Worm (Caenorhabditis elegans) whole organism, L4 larva: ENCODE measurements around the gene R105.1.

Experiments
- D1046.2 ChIP-seq: fragments of 200-800 bp; sonication (Bioruptor generic); IDR thresholded peaks from 2 replicates; pipeline ENCODE4 v1.3.6; 2022; ENCODE audit warnings: missing genetic modification characterization, missing compliant biosample characterization
- F10B5.3 ChIP-seq: sonication (generic microtip); optimal IDR thresholded peaks from 2 replicates; lab custom pipeline; 2016; ENCODE audit warnings: mild to moderate bottlenecking, missing genetic modification characterization, missing compliant biosample characterization
- F26F4.8 ChIP-seq: fragments of 200-800 bp; sonication (Bioruptor generic); conservative IDR thresholded peaks from 2 replicates; pipeline ENCODE4 v1.3.6; 2022; ENCODE audit warnings: missing genetic modification characterization, missing compliant biosample characterization
- F44E2.7 ChIP-seq: fragments of 200-800 bp; sonication (Bioruptor generic); IDR thresholded peaks from 2 replicates; pipeline ENCODE4 v2.1.2; 2022; ENCODE audit warnings: missing genetic modification characterization, missing compliant biosample characterization
- F49E8.2 ChIP-seq: sonication (generic microtip); optimal IDR thresholded peaks from 2 replicates; lab custom pipeline; 2016; ENCODE audit warnings: missing compliant biosample characterization, mild to moderate bottlenecking, missing genetic modification characterization, borderline replicate concordance
- T20F7.1 ChIP-seq: fragments of 200-800 bp; sonication (Bioruptor generic); optimal IDR thresholded peaks from 2 replicates; lab custom pipeline; 2018; ENCODE audit warnings: mild to moderate bottlenecking, missing genetic modification characterization, missing compliant biosample characterization
- T26A8.4 ChIP-seq: fragments of 200-800 bp; sonication (Bioruptor generic); IDR thresholded peaks from 2 replicates; pipeline ENCODE4 v1.3.6; 2022; ENCODE audit warnings: missing genetic modification characterization, missing compliant biosample characterization
- Y48G9A.11 ChIP-seq: fragments of 200-800 bp; sonication (Bioruptor generic); IDR thresholded peaks from 2 replicates; pipeline ENCODE4 v1.3.6; 2022; ENCODE audit warnings: missing genetic modification reagents, missing genetic modification characterization, missing compliant biosample characterization
- ZK337.2 ChIP-seq: fragments of 200-800 bp; sonication (Bioruptor generic); IDR thresholded peaks from 2 replicates; pipeline ENCODE4 v1.3.6; 2022; ENCODE audit warnings: missing genetic modification reagents, missing genetic modification characterization, missing compliant biosample characterization
- ZK546.5 ChIP-seq, 2 experiments: sonication (generic microtip); optimal IDR thresholded peaks; 2 replicates each; lab custom pipeline; 2017; ENCODE audit warnings: missing biosample characterization in 2 of 2, missing genetic modification characterization in 2 of 2
- aly-2 ChIP-seq: sonication (generic microtip); optimal IDR thresholded peaks from 2 replicates; lab custom pipeline; 2018; ENCODE audit warnings: missing biosample characterization, missing genetic modification characterization
- ama-1 ChIP-seq: fragments of 150-350 bp; optimal IDR thresholded peaks from 2 replicates; lab custom pipeline; 2014; ENCODE audit warnings: inconsistent platforms, mixed read lengths
- ceh-20 ChIP-seq: fragments of 200-800 bp; sonication (Bioruptor generic); IDR thresholded peaks from 2 replicates; pipeline ENCODE4 v1.3.6; 2022; ENCODE audit warnings: missing genetic modification reagents, missing genetic modification characterization, missing compliant biosample characterization
- ceh-44 ChIP-seq: fragments of 200-800 bp; sonication (Bioruptor generic); IDR thresholded peaks from 2 replicates; pipeline ENCODE4 v1.3.6; 2022; ENCODE audit warnings: missing genetic modification reagents, missing genetic modification characterization, missing compliant biosample characterization
- ceh-62 ChIP-seq: sonication (generic microtip); optimal IDR thresholded peaks from 2 replicates; lab custom pipeline; 2017; ENCODE audit warnings: missing biosample characterization, missing genetic modification characterization
- daf-16 ChIP-seq, 3 experiments: sonication (generic microtip); optimal IDR thresholded peaks; 2 replicates each; lab custom pipeline; 2016 to 2017; ENCODE audit warnings: missing genetic modification characterization in 3 of 3, missing genetic modification reagents in 3 of 3, mild to moderate bottlenecking in 2 of 3, missing compliant biosample characterization in 2 of 3, missing biosample characterization in 1 of 3, moderate library complexity in 1 of 3
- dmd-9 ChIP-seq: fragments of 200-800 bp; sonication (Bioruptor generic); IDR thresholded peaks from 2 replicates; pipeline ENCODE4 v1.3.6; 2022; ENCODE audit warnings: missing genetic modification reagents, missing genetic modification characterization, missing compliant biosample characterization
- dpl-1 ChIP-seq: fragments of 150-350 bp; optimal IDR thresholded peaks from 2 replicates; lab custom pipeline; 2014; ENCODE audit warnings: missing biosample characterization, missing genetic modification reagents, missing genetic modification characterization
- dve-1 ChIP-seq: sonication (generic microtip); optimal IDR thresholded peaks from 2 replicates; lab custom pipeline; 2017; ENCODE audit warnings: antibody characterized with exemption, mild to moderate bottlenecking, missing genetic modification characterization, missing compliant biosample characterization; ENCODE audit not compliant: insufficient read depth
- egl-43 ChIP-seq: fragments of 200-800 bp; sonication (Bioruptor generic); IDR thresholded peaks from 2 replicates; pipeline ENCODE4 v1.3.6; 2022; ENCODE audit warnings: missing genetic modification reagents, missing genetic modification characterization, missing compliant biosample characterization
- gei-8 ChIP-seq: fragments of 200-800 bp; sonication (Bioruptor generic); optimal IDR thresholded peaks from 2 replicates; lab custom pipeline; 2018; ENCODE audit warnings: mild to moderate bottlenecking, missing genetic modification characterization, missing compliant biosample characterization
- hif-1 ChIP-seq, 2 experiments: sonication (generic microtip); optimal IDR thresholded peaks; 2 replicates each; lab custom pipeline; 2016 to 2017; ENCODE audit warnings: missing compliant biosample characterization in 2 of 2, missing genetic modification characterization in 2 of 2, missing genetic modification reagents in 2 of 2, missing genotype in 2 of 2, mild to moderate bottlenecking in 1 of 2
- jun-1 ChIP-seq: fragments of 150-350 bp; optimal IDR thresholded peaks from 2 replicates; lab custom pipeline; 2014; ENCODE audit warnings: missing biosample characterization, missing genetic modification reagents, missing genetic modification characterization
- lim-7 ChIP-seq: fragments of 200-800 bp; sonication (Bioruptor generic); IDR thresholded peaks from 2 replicates; pipeline ENCODE4 v1.3.6; 2022; ENCODE audit warnings: missing genetic modification characterization, missing compliant biosample characterization
- lin-13 ChIP-seq: fragments of 150-350 bp; optimal IDR thresholded peaks from 2 replicates; lab custom pipeline; 2014; ENCODE audit warnings: missing biosample characterization, missing genetic modification reagents, missing genetic modification characterization
- lin-38 ChIP-seq: fragments of 200-800 bp; sonication (Bioruptor generic); IDR thresholded peaks from 2 replicates; pipeline ENCODE4 v1.3.6; 2022; ENCODE audit warnings: missing genetic modification reagents, missing genetic modification characterization, missing compliant biosample characterization
- madf-5 ChIP-seq, 2 experiments: fragments of 200-800 bp; sonication (Bioruptor generic); IDR thresholded peaks; 2 replicates each; pipeline ENCODE4 v1.3.6; 2022; ENCODE audit warnings: missing compliant biosample characterization in 2 of 2, missing genetic modification characterization in 2 of 2
- madf-9 ChIP-seq: fragments of 200-800 bp; sonication (Bioruptor generic); conservative IDR thresholded peaks from 2 replicates; pipeline ENCODE4 v1.3.6; 2022; ENCODE audit warnings: missing genetic modification reagents, missing genetic modification characterization, missing compliant biosample characterization
- nhr-11 ChIP-seq: fragments of 150-350 bp; optimal IDR thresholded peaks from 2 replicates; lab custom pipeline; 2014; ENCODE audit warnings: missing biosample characterization, missing genetic modification characterization
- nhr-6 ChIP-seq: fragments of 150-350 bp; optimal IDR thresholded peaks from 2 replicates; lab custom pipeline; 2014; ENCODE audit warnings: missing biosample characterization, missing genetic modification characterization
- pqm-1 ChIP-seq: sonication (generic microtip); optimal IDR thresholded peaks from 2 replicates; lab custom pipeline; 2017; ENCODE audit warnings: missing biosample characterization, missing genetic modification characterization
- rbr-2 ChIP-seq: sonication (generic microtip); optimal IDR thresholded peaks from 2 replicates; lab custom pipeline; 2016; ENCODE audit warnings: missing genotype, missing genetic modification characterization, missing compliant biosample characterization
- set-16 ChIP-seq: fragments of 200-800 bp; sonication (Bioruptor generic); IDR thresholded peaks from 2 replicates; pipeline ENCODE4 v1.3.6; 2022; ENCODE audit warnings: missing genetic modification reagents, missing genetic modification characterization, missing compliant biosample characterization
- snpc-1.2 ChIP-seq: fragments of 200-800 bp; sonication (Bioruptor generic); IDR thresholded peaks from 2 replicates; pipeline ENCODE4 v1.3.6; 2022; ENCODE audit warnings: missing genetic modification reagents, missing genetic modification characterization, missing compliant biosample characterization
- snpc-4 ChIP-seq: fragments of 150-350 bp; optimal IDR thresholded peaks from 2 replicates; lab custom pipeline; 2014; ENCODE audit warnings: missing biosample characterization, missing genetic modification characterization
- tag-97 ChIP-seq: fragments of 200-800 bp; sonication (Bioruptor generic); IDR thresholded peaks from 2 replicates; pipeline ENCODE4 v1.3.6; 2022; ENCODE audit warnings: missing genetic modification characterization, missing compliant biosample characterization
- tra-1 ChIP-seq: fragments of 200-800 bp; sonication (Bioruptor generic); IDR thresholded peaks from 2 replicates; pipeline ENCODE4 v1.3.6; 2022; ENCODE audit warnings: missing genetic modification reagents, missing genetic modification characterization, missing compliant biosample characterization
- vab-7 ChIP-seq: fragments of 200-800 bp; sonication (Bioruptor generic); IDR thresholded peaks from 2 replicates; pipeline ENCODE4 v1.3.6; 2022; ENCODE audit warnings: missing genetic modification reagents, missing genetic modification characterization, missing compliant biosample characterization

R105.1 gene

DNA sequence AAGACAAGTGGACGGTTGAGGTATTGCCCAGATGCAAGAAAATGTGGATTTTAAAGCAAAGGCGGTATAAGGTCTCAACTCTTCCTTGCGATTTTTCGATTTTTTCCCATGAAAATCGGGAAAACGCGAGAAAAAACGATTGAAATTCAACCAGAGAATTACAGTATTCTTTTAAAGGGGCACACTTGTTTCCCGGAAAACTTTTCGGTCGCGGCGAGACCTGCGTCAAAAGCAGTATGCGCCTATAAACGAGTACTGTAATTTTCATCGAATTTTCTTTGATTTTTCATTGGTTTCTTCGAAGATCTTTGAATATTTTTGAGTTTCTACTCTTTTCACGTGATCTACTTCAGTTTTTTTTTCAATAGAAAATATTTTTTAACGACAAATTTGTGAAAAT is 20.2 kb downstream of the R105.1 start (continued):
- TF ChIP-seq nhr-11, result no peak
- TF ChIP-seq dpl-1, result no peak
- no peak for TF ChIP-seq madf-9 (GFP tag; lab: Robert Waterston, UW)
- TF ChIP-seq snpc-1.2 (GFP tag; lab: Robert Waterston, UW), result peak; percentile 80
- no peak for TF ChIP-seq ceh-62 (tag; lab: Kevin White, UChicago)
- no peak for TF ChIP-seq aly-2 (tag; lab: Kevin White, UChicago)
- no peak for TF ChIP-seq gei-8 (GFP tag; lab: Kevin White, UChicago)
- no peak for TF ChIP-seq ZK546.5 (tag; optimal IDR thresholded peaks at IDR 0.05; lab: Kevin White, UChicago)
- TF ChIP-seq tag-97, result no peak

DNA sequence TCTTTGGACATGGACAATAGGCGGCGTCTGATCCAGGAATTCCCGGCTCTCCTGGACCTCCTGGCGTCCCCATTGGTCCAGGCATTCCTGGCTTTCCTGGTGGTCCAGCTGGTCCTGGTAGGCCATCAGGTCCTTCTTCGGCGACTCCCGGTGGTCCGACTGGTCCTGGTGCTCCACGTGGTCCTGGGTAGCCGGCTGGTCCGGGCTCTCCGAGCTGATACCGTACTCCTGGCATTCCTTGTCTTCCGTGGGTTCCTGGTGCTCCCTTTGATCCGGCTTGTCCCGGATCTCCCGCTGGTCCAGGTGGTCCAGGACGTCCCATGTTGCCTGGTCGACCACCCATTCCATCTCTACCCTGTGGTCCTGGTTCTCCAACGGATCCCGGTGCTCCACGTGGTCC is 22.5 kb downstream of the R105.1 start:
- TF ChIP-seq hif-1 (tag; optimal IDR thresholded peaks at IDR 0.05; lab: Kevin White, UChicago) (no peak), lin-13 (no peak), snpc-4 (tag; lab: Kevin White, UChicago) (no peak), madf-5 (GFP tag; IDR thresholded peaks at IDR 0.05; lab: Robert Waterston, UW) (0 out of 4 replicates have a peak, but pooled peaks of 1 of the 2 experiments have one; percentile 66), jun-1 (tag; lab: Kevin White, UChicago) (no peak), ceh-44 (GFP tag; lab: Robert Waterston, UW) (no peak), ceh-62 (tag; lab: Kevin White, UChicago) (no peak), F10B5.3 (tag; lab: Kevin White, UChicago) (no peak), dmd-9 (no peak), vab-7 (GFP tag; lab: Robert Waterston, UW) (no peak; the same call in 1 of the 2 replicates), lim-7 (0 out of 2 replicates have a peak, but pooled peaks have one; percentile 38), F26F4.8 (0 out of 2 replicates have a peak, but pooled peaks have one; percentile 45), set-16 (GFP tag; lab: Robert Waterston, UW) (peak; percentile 98), F44E2.7 (GFP tag; lab: Robert Waterston, UW) (0 out of 2 replicates have a peak, but pooled peaks have one; percentile 16)
- TF ChIP-seq, all 104 proteins: peak for 5

DNA sequence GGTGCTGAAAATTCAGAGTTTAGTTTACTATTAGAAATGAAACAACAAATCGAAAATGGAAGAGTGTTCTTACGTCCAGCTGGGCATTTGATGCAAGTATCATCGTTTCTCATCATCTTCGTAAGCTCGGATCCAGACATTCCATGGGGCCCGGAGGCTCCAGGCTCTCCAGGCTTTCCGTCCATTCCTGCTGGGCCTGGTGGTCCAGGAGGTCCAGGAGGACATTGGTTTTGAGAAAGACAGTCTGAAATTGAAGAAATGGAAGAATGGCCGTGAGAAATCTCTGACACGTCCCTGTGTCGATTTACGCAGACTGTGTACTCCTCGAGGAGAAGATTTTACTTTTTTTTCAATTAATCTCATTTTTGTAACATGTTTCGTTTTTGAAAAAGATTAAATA is 22.9 kb downstream of the R105.1 start:
- TF ChIP-seq Y48G9A.11 (GFP tag; lab: Robert Waterston, UW) (no peak), ZK337.2 (GFP tag; lab: Robert Waterston, UW) (no peak), pqm-1 (tag; lab: Kevin White, UChicago) (no peak), ceh-20 (GFP tag; lab: Robert Waterston, UW) (no peak), nhr-6 (tag; lab: Kevin White, UChicago) (no peak), aly-2 (tag; lab: Kevin White, UChicago) (no peak), T26A8.4 (GFP tag; lab: Robert Waterston, UW) (peak; percentile 53; the same call in 1 of the 2 replicates)
- TF ChIP-seq, all 104 proteins: peak for 1

DNA sequence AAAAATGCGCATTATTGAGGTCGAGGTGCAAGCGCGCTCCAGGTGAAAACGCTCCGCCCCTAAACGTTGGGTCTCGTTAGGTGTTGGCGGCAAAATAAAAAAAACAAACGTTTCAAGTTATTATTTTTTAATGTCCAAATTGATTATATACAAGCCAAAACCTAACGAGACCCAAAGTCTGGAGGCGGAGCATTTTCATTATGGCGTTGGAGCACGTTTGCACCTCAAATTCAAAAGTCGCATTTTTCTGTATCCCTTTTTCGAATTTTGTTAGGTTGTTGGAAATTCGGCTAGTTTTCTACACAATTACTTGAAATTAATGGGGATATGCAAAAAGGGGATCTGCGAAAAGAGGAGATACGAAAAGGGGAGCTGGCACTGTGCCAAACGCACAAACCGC is 24.4 kb downstream of the R105.1 start, which contains the start of gene col-111:
Gene col-111 (minus strand): TSS at position 101 of the 400 bp plus-strand sequence.
- no peak for TF ChIP-seq tra-1

DNA sequence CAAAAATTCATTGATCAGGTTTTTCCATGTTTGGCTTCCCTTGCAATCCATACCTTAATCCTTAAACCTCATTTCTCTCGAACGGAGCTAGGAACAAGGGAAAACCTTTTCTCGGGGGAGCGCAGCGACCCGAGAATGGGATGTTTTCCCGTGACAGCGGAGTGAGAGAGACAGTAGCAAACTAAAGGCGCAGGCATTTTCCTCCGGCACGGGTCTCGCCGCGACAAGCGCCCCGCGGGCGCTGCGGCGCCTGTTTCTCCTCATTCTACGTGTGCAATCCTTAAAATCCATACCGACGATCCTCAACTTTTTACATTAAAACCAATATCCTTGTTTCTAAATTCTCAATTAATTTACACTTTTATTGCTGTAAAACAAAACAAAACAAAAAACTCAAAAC is 25.2 kb downstream of the R105.1 start:
- TF ChIP-seq Y48G9A.11 (GFP tag; lab: Robert Waterston, UW), result 0 out of 2 replicates have a peak, but pooled peaks have one; percentile 22
- peak; percentile 81 for TF ChIP-seq set-16 (GFP tag; lab: Robert Waterston, UW)
- peak; percentile 26; the same call in 1 of the 2 replicates for TF ChIP-seq snpc-1.2 (GFP tag; lab: Robert Waterston, UW)
- TF ChIP-seq lin-38 (GFP tag; lab: Robert Waterston, UW), result peak; percentile 30; the same call in 1 of the 2 replicates
- TF ChIP-seq egl-43 (GFP tag; lab: Robert Waterston, UW), result peak; percentile 49; the same call in 1 of the 2 replicates

DNA sequence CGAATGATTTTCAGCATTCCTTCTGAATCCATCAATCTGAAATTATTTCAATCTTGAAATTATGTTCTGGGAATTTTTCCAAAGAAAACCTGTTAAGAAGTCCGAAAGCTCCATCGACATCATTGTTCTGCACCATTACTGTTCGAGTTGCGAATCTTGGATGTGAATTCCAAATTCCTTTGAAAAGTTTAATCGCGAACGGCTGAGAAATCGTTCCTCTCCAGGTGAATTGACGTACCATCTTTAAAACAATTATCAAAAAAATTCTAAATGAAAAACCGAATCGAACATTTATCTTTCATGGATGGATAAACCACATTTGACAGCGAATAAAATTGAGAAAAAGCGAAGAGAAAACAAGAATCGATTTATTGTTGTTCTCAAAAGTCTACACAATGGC is 25.8 kb downstream of the R105.1 start, which contains the start of gene mrps-21:
Gene mrps-21 (minus strand): TSS at position 241 of the 400 bp plus-strand sequence.
- TF ChIP-seq rbr-2 (tag; lab: Kevin White, UChicago), result no peak
- TF ChIP-seq T20F7.1 (GFP tag; lab: Kevin White, UChicago), result no peak
- peak; percentile 10 for TF ChIP-seq F49E8.2
- peak; percentile 77 for TF ChIP-seq ama-1 (lab: Kevin White, UChicago)
- no peak for TF ChIP-seq ZK546.5 (tag; optimal IDR thresholded peaks at IDR 0.05; lab: Kevin White, UChicago)
- TF ChIP-seq dve-1 (tag; lab: Kevin White, UChicago), result peak; percentile 19
- TF ChIP-seq D1046.2 (GFP tag; lab: Robert Waterston, UW), result no peak
- TF ChIP-seq daf-16 (GFP tag; optimal IDR thresholded peaks at IDR 0.05; lab: Kevin White, UChicago), result no peak
- peak; percentile 9 for TF ChIP-seq daf-16 (tag; optimal IDR thresholded peaks at IDR 0.05; lab: Kevin White, UChicago)
